Worm (Caenorhabditis elegans): ENCODE data around the gene pot-2.

The pot-2 gene

DNA sequence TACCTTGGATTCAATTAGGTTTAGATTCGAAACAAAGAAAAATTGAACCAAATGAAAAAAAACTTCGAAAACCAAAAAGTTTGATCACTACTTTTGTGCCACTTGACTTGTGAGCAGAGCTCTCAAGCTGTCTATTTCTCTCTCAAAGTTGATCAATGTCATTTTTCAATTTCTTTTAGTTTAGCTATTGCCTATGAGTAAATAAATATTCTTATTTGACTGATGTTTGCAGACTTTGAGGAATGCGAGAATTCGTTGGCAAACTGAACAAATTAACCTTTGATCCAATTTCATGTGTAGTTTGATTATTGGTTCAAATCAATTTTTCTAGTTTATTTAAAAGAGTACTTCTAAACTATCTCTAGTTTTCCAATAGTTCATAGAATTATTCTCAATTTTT, 40.2 kb upstream of the pot-2 start:
- TF ChIP-seq bed-2 (GFP tag; IDR thresholded peaks at IDR 0.05) (no peak), F55B11.4 (tag; optimal IDR thresholded peaks at IDR 0.05; ENCODE audit: borderline replicate concordance, insufficient read depth) (no peak), pha-4 (tag; optimal IDR thresholded peaks at IDR 0.05) (no peak), F10E7.11 (tag; optimal IDR thresholded peaks at IDR 0.05) (no peak), ztf-6 (GFP tag; IDR thresholded peaks at IDR 0.05) (no peak), tbp1 (GFP tag; optimal IDR thresholded peaks at IDR 0.05) (no peak), efl-1 (GFP tag; optimal IDR thresholded peaks at IDR 0.05) (no peak), lsl-1 (GFP tag; optimal IDR thresholded peaks at IDR 0.05) (no peak), F57A8.1 (GFP tag; optimal IDR thresholded peaks at IDR 0.05) (no peak), F22D6.2 (tag; optimal IDR thresholded peaks at IDR 0.05) (no peak)

DNA sequence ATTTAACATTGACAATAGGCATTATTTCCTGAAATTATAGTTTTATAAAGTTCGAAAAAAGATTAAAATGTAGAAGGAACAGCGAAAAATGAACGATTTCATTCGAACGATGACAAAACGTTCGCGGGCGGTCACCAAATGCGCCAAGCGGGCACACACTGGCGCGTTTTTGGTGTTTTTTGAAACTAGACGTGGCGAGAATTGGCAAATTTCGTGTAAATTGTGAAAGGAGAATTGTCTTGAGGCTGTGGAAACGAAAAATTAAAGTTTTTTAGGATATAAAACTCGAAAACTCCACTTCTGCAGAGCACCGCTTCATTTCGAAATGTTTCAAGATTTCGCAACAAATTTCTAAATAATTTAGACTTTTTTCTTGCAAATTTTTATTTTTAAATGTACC, 35.3 kb upstream of the pot-2 start, which contains the start of gene usp-14:
usp-14 (minus strand) TSS at position 28 of the 400 bp plus-strand sequence.
- no peak; the same call in 1 of the 2 replicates for TF ChIP-seq madf-8 (GFP tag; conservative IDR thresholded peaks at IDR 0.05)
- peak; percentile 56 for TF ChIP-seq lin-40 (tag; optimal IDR thresholded peaks at IDR 0.05)
- TF ChIP-seq nfya-2 (GFP tag; IDR thresholded peaks at IDR 0.05) = no peak
- TF ChIP-seq hlh-26 (GFP tag; conservative IDR thresholded peaks at IDR 0.05) = no peak
- TF ChIP-seq snpc-4 (GFP tag; optimal IDR thresholded peaks at IDR 0.05) = no peak
- peak in 3 of 4 experiments; percentile 5 to 44 (median 16) for TF ChIP-seq snpc-4 (tag; optimal IDR thresholded peaks at IDR 0.05)
- no peak for TF ChIP-seq snpc-1.3 (tag; optimal IDR thresholded peaks at IDR 0.05; ENCODE audit: insufficient read depth)
- TF ChIP-seq pha-4 (tag; optimal IDR thresholded peaks at IDR 0.05) = no peak
- no peak for TF ChIP-seq ama-1 (optimal IDR thresholded peaks at IDR 0.05)
- no peak for TF ChIP-seq ama-1 (GFP tag; optimal IDR thresholded peaks at IDR 0.05)
- peak; percentile 40; the same call in 1 of the 2 replicates for TF ChIP-seq ceh-100 (GFP tag; IDR thresholded peaks at IDR 0.05)
- TF ChIP-seq mcd-1 (GFP tag; IDR thresholded peaks at IDR 0.05) = peak; percentile 78
- TF ChIP-seq bed-2 (GFP tag; IDR thresholded peaks at IDR 0.05) = no peak
- no peak for TF ChIP-seq attf-6 (GFP tag; IDR thresholded peaks at IDR 0.05)
- no peak for TF ChIP-seq attf-3 (GFP tag; conservative IDR thresholded peaks at IDR 0.05)
- peak; percentile 76; the same call in 1 of the 2 replicates for TF ChIP-seq B0336.3 (GFP tag; IDR thresholded peaks at IDR 0.05)
- no peak for TF ChIP-seq nfya-1 (tag; optimal IDR thresholded peaks at IDR 0.05; ENCODE audit: borderline replicate concordance, insufficient read depth)
- no peak for TF ChIP-seq F52B5.7 (tag; optimal IDR thresholded peaks at IDR 0.05)
- TF ChIP-seq unc-130 (GFP tag; optimal IDR thresholded peaks at IDR 0.05) = no peak
- TF ChIP-seq Y67H2A.10 (GFP tag; conservative IDR thresholded peaks at IDR 0.05) = no peak
- TF ChIP-seq C17E4.6 (GFP tag; IDR thresholded peaks at IDR 0.05) = no peak
- no peak for TF ChIP-seq atf-7 (tag; optimal IDR thresholded peaks at IDR 0.05)
- TF ChIP-seq hmg-20 (GFP tag; IDR thresholded peaks at IDR 0.05) = no peak
- TF ChIP-seq zim-3 (tag; optimal IDR thresholded peaks at IDR 0.05) = no peak
- peak; percentile 49 for TF ChIP-seq tbp1 (GFP tag; optimal IDR thresholded peaks at IDR 0.05)
- no peak for TF ChIP-seq Y53G8AR.9 (GFP tag; conservative IDR thresholded peaks at IDR 0.05)
- no peak for TF ChIP-seq K11D2.4 (GFP tag; IDR thresholded peaks at IDR 0.05)
- TF ChIP-seq let-526 (GFP tag; IDR thresholded peaks at IDR 0.05) = no peak
- TF ChIP-seq C06A6.2 (GFP tag; conservative IDR thresholded peaks at IDR 0.05) = no peak
- TF ChIP-seq F49E8.2 (tag; optimal IDR thresholded peaks at IDR 0.05; ENCODE audit: insufficient read depth) = no peak
- TF ChIP-seq madf-3 (GFP tag; IDR thresholded peaks at IDR 0.05) = 0 out of 2 replicates have a peak, but pooled peaks have one; percentile 33
- no peak for TF ChIP-seq zfh-2 (GFP tag; conservative IDR thresholded peaks at IDR 0.05)
- peak; percentile 17 for TF ChIP-seq nhr-80 (tag; optimal IDR thresholded peaks at IDR 0.05)
- no peak for TF ChIP-seq him-1 (tag; optimal IDR thresholded peaks at IDR 0.05)
- no peak for TF ChIP-seq unc-62 (GFP tag; optimal IDR thresholded peaks at IDR 0.05)
- peak; percentile 50 for TF ChIP-seq F23B12.7 (tag; optimal IDR thresholded peaks at IDR 0.05; ENCODE audit: insufficient read depth)
- no peak for TF ChIP-seq ceh-58 (GFP tag; IDR thresholded peaks at IDR 0.05)
- peak; percentile 82 for TF ChIP-seq lin-54 (GFP tag; optimal IDR thresholded peaks at IDR 0.05)
- no peak for TF ChIP-seq Y95B8A.8 (GFP tag; IDR thresholded peaks at IDR 0.05)
- no peak for TF ChIP-seq F57C9.4 (tag; optimal IDR thresholded peaks at IDR 0.05)
- no peak for TF ChIP-seq mes-4 (tag; optimal IDR thresholded peaks at IDR 0.05)

All from whole organism, young adult.